Fruit fly (Drosophila melanogaster) whole organism: ENCODE data around the gene CG14034.

Experiments used
- CG8478 ChIP-seq: fragments of >200 bp; optimal IDR thresholded peaks from 2 replicates; lab custom pipeline; 2018; ENCODE audit warnings: inconsistent platforms
- Dll ChIP-seq: fragments of >200 bp; optimal IDR thresholded peaks from 2 replicates; lab custom pipeline; 2017
- EcR ChIP-seq, 2 experiments: fragments of >200 bp; optimal IDR thresholded peaks; 2 replicates each; lab custom pipeline; 2017; ENCODE audit warnings: missing biosample characterization in 2 of 2, missing genetic modification characterization in 2 of 2, missing genetic modification reagents in 2 of 2
- pan ChIP-seq: fragments of >200 bp; optimal IDR thresholded peaks from 2 replicates; lab custom pipeline; 2017
- psq ChIP-seq: fragments of >200 bp; optimal IDR thresholded peaks from 2 replicates; lab custom pipeline; 2017
- usp ChIP-seq: fragments of >200 bp; optimal IDR thresholded peaks from 2 replicates; lab custom pipeline; 2017; ENCODE audit warnings: missing biosample characterization, missing genetic modification characterization, mixed read lengths

The CG14034 gene

DNA sequence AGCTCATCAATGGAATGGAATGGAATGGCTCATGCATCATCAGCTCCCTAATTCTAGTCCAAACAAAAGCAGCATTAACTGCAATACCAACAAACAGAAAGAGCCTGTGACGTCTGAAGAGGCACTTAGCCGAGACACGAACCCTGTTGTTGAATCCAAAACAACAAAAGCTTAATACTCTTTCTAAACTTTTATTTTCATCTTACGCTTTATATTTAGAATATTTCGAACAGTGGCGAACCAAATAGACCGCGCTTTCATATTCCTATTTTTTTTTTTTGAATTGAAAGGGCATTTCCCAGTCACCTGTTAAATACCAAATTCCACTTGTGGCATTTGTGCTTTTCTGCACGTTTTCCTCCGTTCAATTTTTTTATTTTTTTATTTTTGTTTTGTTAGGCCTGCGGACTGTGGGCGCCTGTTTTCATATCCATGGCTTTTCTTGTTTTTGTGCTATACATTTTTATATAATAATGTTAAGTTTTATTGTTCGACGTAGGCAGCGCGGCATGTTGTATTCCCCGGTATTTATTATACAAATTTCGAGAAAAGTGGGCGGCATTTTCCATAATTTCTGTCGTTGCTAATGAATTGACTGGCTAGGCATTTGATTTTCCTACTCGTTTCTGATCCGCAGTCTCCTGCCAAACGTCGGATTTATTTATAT is 9.3 kb upstream of the CG14034 start:
- TF ChIP-seq Dll (lab: Kevin White, UChicago) = no peak

DNA sequence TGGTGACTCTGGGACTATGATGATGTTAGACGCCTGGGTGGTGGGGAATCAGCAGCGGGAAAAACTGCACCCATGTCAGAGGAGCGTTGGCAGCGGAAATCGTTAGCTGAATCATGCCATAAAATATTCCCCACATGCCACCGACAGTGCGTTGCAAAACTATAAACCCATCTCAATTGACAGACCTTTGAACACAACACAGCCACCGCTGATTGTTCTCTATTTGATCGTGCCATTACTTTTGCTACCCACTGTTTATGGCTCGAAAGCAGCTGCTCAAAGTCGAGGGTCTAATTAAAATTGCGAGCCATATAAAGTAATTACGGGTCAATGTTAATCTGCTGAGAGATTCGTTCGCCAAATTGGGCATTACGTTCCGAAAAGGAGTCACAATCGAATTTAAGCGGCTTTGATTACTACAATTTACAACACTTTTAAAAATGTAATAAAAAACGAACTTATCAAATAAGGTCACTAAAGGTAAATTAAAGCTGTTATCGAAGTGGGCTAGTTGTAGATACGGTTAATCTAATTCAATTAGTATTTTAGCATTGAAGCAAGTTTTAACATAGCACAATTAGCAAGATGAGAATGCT is 8.5 kb upstream of the CG14034 start:
- TF ChIP-seq EcR (GFP tag; optimal IDR thresholded peaks at IDR 0.05; lab: Kevin White, UChicago) (no peak), usp (GFP tag; lab: Kevin White, UChicago) (no peak), pan (no peak), psq (lab: Kevin White, UChicago) (no peak), Dll (lab: Kevin White, UChicago) (no peak), CG8478 (no peak)

DNA sequence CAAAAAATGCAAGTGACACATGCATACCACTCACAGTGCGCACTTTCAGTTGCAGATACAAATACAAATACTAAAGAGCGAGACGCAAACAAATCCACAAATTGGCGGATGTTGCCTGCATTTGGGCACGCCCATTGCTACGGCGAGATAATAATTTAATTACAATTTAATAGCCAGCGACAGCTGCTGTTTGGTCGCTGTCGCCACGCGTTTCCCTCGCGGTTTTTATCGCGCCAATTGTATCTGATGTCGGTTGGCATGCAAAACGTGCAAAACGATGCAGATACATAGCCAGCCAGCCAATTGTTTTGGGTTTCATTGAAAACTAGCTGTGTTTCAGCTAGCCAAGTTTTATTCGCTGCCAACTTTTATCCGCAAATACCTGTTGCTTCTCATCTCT is 7.0 kb upstream of the CG14034 start:
- no peak for TF ChIP-seq pan
- no peak for TF ChIP-seq Dll (lab: Kevin White, UChicago)

DNA sequence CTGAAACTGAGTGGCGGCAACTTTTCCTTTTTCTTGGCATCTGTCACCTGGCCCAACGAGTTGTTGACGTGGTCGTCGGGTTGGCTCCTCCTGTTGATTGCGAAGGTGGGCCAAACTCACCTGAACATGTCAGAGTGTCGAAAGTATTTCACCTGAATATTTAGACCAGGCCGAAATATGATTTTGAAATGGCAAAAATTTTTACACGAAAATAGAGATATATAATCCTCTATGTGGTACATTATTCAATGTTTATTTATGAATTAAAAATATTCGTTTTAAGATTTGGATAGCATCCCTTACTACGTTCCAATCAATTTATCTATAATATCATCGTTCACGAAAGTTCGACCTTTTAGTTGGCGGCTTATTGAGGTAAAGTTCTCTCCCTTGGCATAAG is 1.4 kb downstream of the CG14034 start, which contains the start of gene CG7742:
Gene CG7742 (minus strand): TSS at position 101 of the 400 bp plus-strand sequence.
- no peak for TF ChIP-seq pan
- no peak for TF ChIP-seq CG8478
- no peak for TF ChIP-seq Dll (lab: Kevin White, UChicago)
- no peak for TF ChIP-seq usp (GFP tag; lab: Kevin White, UChicago)
- TF ChIP-seq psq (lab: Kevin White, UChicago) = no peak
- no peak for TF ChIP-seq EcR (GFP tag; optimal IDR thresholded peaks at IDR 0.05; lab: Kevin White, UChicago)

DNA sequence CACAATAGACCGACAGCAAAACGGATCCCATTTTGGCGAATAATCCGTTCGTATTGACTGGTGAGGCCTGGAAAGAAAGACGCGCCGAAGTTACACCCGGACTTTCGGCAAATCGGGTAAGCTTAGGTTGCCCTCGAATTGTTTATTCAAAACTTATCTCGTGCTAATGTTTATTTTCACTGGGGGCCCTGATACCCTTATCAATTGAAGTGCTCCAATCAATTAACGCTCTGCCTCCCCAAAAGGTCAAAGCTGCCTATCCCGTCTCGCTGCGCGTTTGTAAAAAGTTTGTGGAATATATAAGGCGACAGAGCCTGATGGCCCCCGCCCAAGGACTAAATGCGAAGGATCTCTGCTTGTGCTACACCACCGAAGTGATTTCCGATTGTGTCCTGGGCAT is 5.4 kb downstream of the CG14034 start:
- TF ChIP-seq EcR (GFP tag; optimal IDR thresholded peaks at IDR 0.05; lab: Kevin White, UChicago) = no peak
- no peak for TF ChIP-seq Dll (lab: Kevin White, UChicago)
- TF ChIP-seq psq (lab: Kevin White, UChicago) = no peak
- TF ChIP-seq pan = no peak
- TF ChIP-seq CG8478 = no peak
- TF ChIP-seq usp (GFP tag; lab: Kevin White, UChicago) = no peak

DNA sequence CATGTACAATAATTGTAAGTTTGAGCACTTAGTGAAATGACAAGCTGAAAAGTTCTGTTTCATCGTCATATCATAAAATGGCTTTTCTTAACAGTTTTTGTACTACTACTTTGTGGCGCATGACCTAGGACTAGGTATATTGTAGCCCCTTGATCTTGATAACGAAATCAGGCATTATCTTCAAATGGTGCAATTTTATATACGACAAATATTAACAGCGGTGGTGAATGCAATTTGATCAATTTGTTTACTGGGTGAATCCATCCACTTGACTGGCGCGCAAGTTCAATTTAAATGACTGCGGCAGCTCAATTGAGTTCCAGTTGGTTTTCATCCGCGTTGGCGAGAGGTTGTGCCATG is 6.2 kb downstream of the CG14034 start, which contains the start of gene Cyp28d1:
Gene Cyp28d1 (plus strand): TSS at position 316 of the 360 bp plus-strand sequence.
- no peak for TF ChIP-seq psq (lab: Kevin White, UChicago)

DNA sequence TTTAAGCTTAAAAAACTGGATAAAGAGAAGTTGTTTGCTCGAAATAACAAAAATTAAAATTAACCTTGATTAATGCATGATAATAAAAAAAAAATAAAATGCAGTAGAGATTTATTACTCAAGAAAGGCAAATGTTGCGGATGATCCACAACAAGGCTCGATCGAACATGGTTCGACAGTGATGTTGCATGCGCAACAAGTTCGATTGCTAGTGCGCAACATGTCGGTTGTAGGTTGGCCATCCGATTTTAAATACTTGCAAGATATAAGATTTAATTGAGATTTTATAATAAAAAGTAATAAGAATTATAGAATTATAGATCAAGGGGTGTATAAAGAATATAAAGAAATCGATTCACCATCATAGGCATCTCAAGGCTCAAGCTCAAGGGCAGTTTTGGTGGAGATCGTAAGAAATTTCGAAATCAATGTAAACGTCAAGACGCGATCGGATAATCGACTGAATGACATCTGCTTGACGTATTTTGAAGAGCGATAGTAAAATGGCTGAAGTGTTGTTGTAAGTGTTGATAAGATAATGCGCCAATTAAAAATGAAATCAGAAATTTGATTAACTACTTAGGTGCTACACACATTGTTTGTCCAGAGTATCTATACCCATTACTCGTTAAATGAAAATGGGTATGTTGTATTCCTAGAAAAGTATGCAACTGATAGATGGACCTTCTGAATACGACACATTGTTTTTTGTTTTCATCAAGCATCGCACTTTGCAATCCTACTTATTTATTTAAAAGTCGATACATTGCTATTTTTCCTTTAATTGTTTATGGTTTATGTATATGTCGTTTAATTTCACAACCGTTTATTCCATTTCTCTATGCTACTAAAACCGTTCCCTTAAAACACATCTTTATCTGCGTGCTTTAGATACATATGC is 6.8 kb downstream of the CG14034 start:
- TF ChIP-seq psq (lab: Kevin White, UChicago) = no peak
- no peak for TF ChIP-seq EcR (GFP tag; optimal IDR thresholded peaks at IDR 0.05; lab: Kevin White, UChicago)
- no peak for TF ChIP-seq Dll (lab: Kevin White, UChicago)
- TF ChIP-seq pan = no peak
- TF ChIP-seq CG8478 = no peak
- TF ChIP-seq usp (GFP tag; lab: Kevin White, UChicago) = no peak

DNA sequence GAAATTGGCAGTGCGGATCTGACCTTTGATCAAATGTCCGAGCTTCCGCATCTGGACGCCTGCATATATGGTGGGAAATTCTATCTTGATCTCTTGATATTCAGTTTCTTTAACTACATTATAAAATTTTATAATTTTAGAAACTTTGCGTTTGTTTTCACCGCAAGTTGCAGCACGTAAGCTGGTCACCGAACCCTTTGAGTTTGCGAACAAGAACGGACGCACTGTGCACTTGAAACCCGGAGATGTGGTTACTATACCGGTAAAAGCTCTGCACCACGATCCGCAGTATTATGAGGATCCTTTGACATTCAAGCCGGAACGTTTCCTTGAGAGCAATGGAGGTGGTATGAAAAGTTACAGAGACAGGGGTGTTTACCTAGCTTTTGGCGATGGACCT is 7.8 kb downstream of the CG14034 start:
- TF ChIP-seq psq (lab: Kevin White, UChicago) (no peak), EcR (GFP tag; optimal IDR thresholded peaks at IDR 0.05; lab: Kevin White, UChicago) (no peak), usp (GFP tag; lab: Kevin White, UChicago) (no peak), CG8478 (no peak), Dll (lab: Kevin White, UChicago) (no peak), pan (no peak)

DNA sequence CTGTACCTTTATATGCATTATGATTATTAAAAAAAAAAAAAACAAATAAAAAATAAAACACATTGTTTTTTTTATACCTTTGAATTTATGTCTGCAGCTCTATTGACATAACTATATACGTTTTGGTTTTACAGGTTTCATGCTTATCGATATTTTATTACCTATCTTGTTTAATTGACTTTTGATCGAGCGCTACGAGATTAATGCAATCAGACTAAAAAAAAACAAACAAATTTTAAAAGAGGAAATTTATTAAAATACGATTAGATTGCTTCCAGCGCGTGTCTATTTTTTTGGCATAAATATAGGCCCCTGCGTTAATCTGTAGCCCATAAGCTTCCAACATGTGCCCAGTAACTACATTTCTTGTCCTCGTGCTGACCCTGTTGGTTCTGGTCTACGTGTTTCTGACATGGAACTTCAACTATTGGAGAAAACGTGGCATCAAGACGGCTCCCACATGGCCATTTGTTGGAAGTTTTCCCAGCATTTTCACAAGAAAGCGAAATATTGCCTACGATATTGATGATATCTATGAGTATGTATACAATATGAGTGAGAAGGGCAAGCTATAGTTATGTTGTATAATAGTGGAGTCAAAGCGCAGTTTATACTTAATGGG is 9.3 kb downstream of the CG14034 start, which contains the start of gene Cyp28d2:
Gene Cyp28d2 (plus strand): TSS at position 304 of the 622 bp plus-strand sequence.
- TF ChIP-seq EcR (GFP tag; optimal IDR thresholded peaks at IDR 0.05; lab: Kevin White, UChicago) = no peak
- TF ChIP-seq Dll (lab: Kevin White, UChicago) = no peak
- no peak for TF ChIP-seq CG8478
- TF ChIP-seq usp (GFP tag; lab: Kevin White, UChicago) = no peak
- no peak for TF ChIP-seq pan
- no peak for TF ChIP-seq psq (lab: Kevin White, UChicago)

DNA sequence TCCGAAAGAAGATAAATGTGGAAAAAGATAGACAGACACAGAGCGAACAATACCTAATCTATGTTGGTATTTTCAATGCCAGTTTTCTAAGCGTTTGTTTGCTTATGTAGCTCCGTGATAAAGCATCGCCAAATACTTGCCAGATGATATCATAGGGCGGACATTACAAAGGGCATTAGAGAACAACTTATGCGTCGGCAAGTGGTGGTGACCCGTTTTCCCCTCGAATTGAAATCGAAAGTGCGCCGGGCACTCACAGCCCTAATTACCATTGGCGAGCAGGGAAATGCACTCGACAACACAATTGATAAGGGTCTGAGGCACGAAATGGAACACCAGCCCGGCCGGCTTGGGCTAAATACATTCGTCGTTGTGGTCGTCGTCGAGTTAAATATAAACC is 19.1 kb downstream of the CG14034 start:
- TF ChIP-seq EcR (GFP tag; optimal IDR thresholded peaks at IDR 0.05; lab: Kevin White, UChicago) = no peak
- no peak for TF ChIP-seq usp (GFP tag; lab: Kevin White, UChicago)
- no peak for TF ChIP-seq pan
- no peak for TF ChIP-seq CG8478
- TF ChIP-seq psq (lab: Kevin White, UChicago) = no peak
- TF ChIP-seq Dll (lab: Kevin White, UChicago) = no peak

DNA sequence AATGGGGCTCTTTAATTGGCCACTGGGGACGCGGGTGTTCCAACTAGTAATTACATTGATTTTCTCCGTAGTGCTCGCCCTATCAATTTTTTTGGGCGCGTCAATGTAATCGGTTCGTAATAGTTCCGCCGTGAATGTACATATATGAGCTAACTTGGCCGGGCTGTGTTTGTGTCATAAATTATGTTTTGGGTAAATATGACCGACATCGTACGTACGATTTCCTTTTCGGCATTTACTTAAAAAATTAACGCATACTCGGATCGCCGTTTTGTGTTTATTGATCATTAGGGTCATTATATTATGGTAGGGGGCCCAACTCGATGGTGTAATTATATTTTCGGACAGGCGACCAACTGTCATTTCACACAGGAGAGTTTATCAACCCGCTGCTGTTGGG is 19.7 kb downstream of the CG14034 start:
- no peak for TF ChIP-seq EcR (GFP tag; optimal IDR thresholded peaks at IDR 0.05; lab: Kevin White, UChicago)
- no peak for TF ChIP-seq pan
- TF ChIP-seq Dll (lab: Kevin White, UChicago) = no peak
- TF ChIP-seq psq (lab: Kevin White, UChicago) = no peak

DNA sequence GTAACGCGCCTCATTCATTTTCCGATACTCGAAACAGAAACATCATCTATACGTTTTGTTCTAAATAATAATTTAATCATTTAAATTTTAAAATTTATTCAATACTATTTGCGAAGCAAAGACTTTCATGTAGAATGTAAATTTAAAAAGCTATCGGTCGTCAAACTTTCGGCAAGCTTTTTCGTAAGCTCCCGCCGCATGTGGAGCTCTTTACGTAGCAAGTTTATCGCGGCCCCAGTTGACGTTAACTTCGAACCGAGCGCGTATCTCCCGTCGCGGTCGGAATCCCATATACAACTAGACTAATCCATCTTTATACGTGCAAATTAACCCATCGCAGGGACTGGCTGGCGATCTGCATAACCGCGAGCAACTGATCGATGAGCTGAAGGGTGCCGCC is 20.7 kb downstream of the CG14034 start:
- no peak for TF ChIP-seq Dll (lab: Kevin White, UChicago)
- TF ChIP-seq psq (lab: Kevin White, UChicago) = no peak
- TF ChIP-seq CG8478 = no peak
- no peak for TF ChIP-seq pan
- no peak for TF ChIP-seq EcR (GFP tag; optimal IDR thresholded peaks at IDR 0.05; lab: Kevin White, UChicago)
- TF ChIP-seq usp (GFP tag; lab: Kevin White, UChicago) = no peak
